Worm (Caenorhabditis elegans): Measurements from ENCODE around the gene lgc-25.

Gene lgc-25

ce11 chrX:14132677-14133076 lies 28.9 kb downstream of the lgc-25 start:
- TF ChIP-seq egl-5 (tag; optimal IDR thresholded peaks at IDR 0.05) = no peak
- no peak for TF ChIP-seq ceh-28 (tag; optimal IDR thresholded peaks at IDR 0.05)
- no peak for TF ChIP-seq fkh-2 (tag; optimal IDR thresholded peaks at IDR 0.05)
- no peak for TF ChIP-seq ceh-9 (tag; optimal IDR thresholded peaks at IDR 0.05)
- no peak for TF ChIP-seq nhr-23 (tag; optimal IDR thresholded peaks at IDR 0.05)
- no peak for TF ChIP-seq pha-4 (tag; optimal IDR thresholded peaks at IDR 0.05)

ce11 chrX:14131476-14131875 lies 30.1 kb downstream of the lgc-25 start:
- TF ChIP-seq ztf-11 (tag; optimal IDR thresholded peaks at IDR 0.05) (no peak), ceh-9 (tag; optimal IDR thresholded peaks at IDR 0.05) (no peak), elt-3 (tag; optimal IDR thresholded peaks at IDR 0.05) (no peak), ama-1 (optimal IDR thresholded peaks at IDR 0.05) (no peak), mdl-1 (tag; optimal IDR thresholded peaks at IDR 0.05) (no peak), ceh-28 (tag; optimal IDR thresholded peaks at IDR 0.05) (no peak), eor-1 (tag; optimal IDR thresholded peaks at IDR 0.05) (no peak), egl-5 (tag; optimal IDR thresholded peaks at IDR 0.05) (no peak), R02D3.7 (tag; optimal IDR thresholded peaks at IDR 0.05) (no peak), lin-39 (tag; optimal IDR thresholded peaks at IDR 0.05) (no peak), fkh-10 (GFP tag; optimal IDR thresholded peaks at IDR 0.05) (no peak), ceh-16 (tag; optimal IDR thresholded peaks at IDR 0.05) (no peak), daf-12 (tag; optimal IDR thresholded peaks at IDR 0.05) (no peak), ceh-82 (tag; optimal IDR thresholded peaks at IDR 0.05) (no peak), snpc-4 (tag; optimal IDR thresholded peaks at IDR 0.05) (no peak), nhr-25 (tag; optimal IDR thresholded peaks at IDR 0.05) (no peak), zag-1 (tag; optimal IDR thresholded peaks at IDR 0.05) (no peak), nhr-11 (tag; optimal IDR thresholded peaks at IDR 0.05) (no peak)

ce11 chrX:14127291-14127922 lies 34.1 kb downstream of the lgc-25 start, which contains the start of gene F28H6.4:
TSS of gene F28H6.4 (plus strand) at chrX:14127872.
- no peak for TF ChIP-seq snpc-4 (tag; optimal IDR thresholded peaks at IDR 0.05)
- peak; percentile 31 for TF ChIP-seq nfya-1 (tag; optimal IDR thresholded peaks at IDR 0.05; ENCODE audit: insufficient read depth)
- no peak for TF ChIP-seq tbx-2 (tag; optimal IDR thresholded peaks at IDR 0.05)
- peak; percentile 16 for TF ChIP-seq lin-15B (tag; optimal IDR thresholded peaks at IDR 0.05)
- peak; percentile 43 for TF ChIP-seq hmg-11 (tag; optimal IDR thresholded peaks at IDR 0.05)
- TF ChIP-seq pqm-1 (tag; optimal IDR thresholded peaks at IDR 0.05) = no peak
- TF ChIP-seq lin-39 (tag; optimal IDR thresholded peaks at IDR 0.05) = peak; percentile 3
- peak; percentile 3 for TF ChIP-seq elt-2 (tag; optimal IDR thresholded peaks at IDR 0.05)
- TF ChIP-seq pha-4 (tag; optimal IDR thresholded peaks at IDR 0.05) = peak; percentile 34

ce11 chrX:14125870-14126269 lies 35.7 kb downstream of the lgc-25 start, which contains the start of gene F28H6.6:
TSS of gene F28H6.6 (minus strand) at chrX:14125879.
- no peak for TF ChIP-seq elt-1 (tag; optimal IDR thresholded peaks at IDR 0.05)
- TF ChIP-seq egl-5 (tag; optimal IDR thresholded peaks at IDR 0.05) = no peak
- no peak for TF ChIP-seq ZK546.5 (tag; optimal IDR thresholded peaks at IDR 0.05)
- peak; percentile 29 for TF ChIP-seq pha-4 (tag; optimal IDR thresholded peaks at IDR 0.05)

- TF ChIP-seq egl-5 (tag; optimal IDR thresholded peaks at IDR 0.05) (no peak), elt-3 (tag; optimal IDR thresholded peaks at IDR 0.05) (no peak), nhr-23 (tag; optimal IDR thresholded peaks at IDR 0.05) (no peak), ceh-82 (tag; optimal IDR thresholded peaks at IDR 0.05) (no peak), ceh-9 (tag; optimal IDR thresholded peaks at IDR 0.05) (no peak), nhr-28 (tag; optimal IDR thresholded peaks at IDR 0.05) (no peak), nhr-237 (tag; optimal IDR thresholded peaks at IDR 0.05) (no peak), elt-2 (tag; optimal IDR thresholded peaks at IDR 0.05) (no peak), nhr-25 (tag; optimal IDR thresholded peaks at IDR 0.05) (no peak), pqm-1 (tag; optimal IDR thresholded peaks at IDR 0.05) (no peak), fos-1 (tag; optimal IDR thresholded peaks at IDR 0.05) (no peak), nhr-77 (tag; optimal IDR thresholded peaks at IDR 0.05) (no peak), ama-1 (optimal IDR thresholded peaks at IDR 0.05) (no peak), unc-62 (GFP tag; optimal IDR thresholded peaks at IDR 0.05) (no peak), ztf-4 (tag; optimal IDR thresholded peaks at IDR 0.05) (no peak)
Observed at ce11 chrX:14118762-14119161, 42.8 kb downstream of the lgc-25 start.

Measured in whole organism, L3 larva.